Worm (Caenorhabditis elegans) whole organism, L2 larva: ENCODE data around the gene ndus-8.

Source experiments
- Y55F3AM.14 ChIP-seq: fragments of 200-800 bp; sonication (Bioruptor generic); optimal IDR thresholded peaks from 2 replicates; lab custom pipeline; 2018; ENCODE audit warnings: mild to moderate bottlenecking, missing genetic modification characterization, missing compliant biosample characterization
- alr-1 ChIP-seq: fragments of 150-350 bp; optimal IDR thresholded peaks from 2 replicates; lab custom pipeline; 2014; ENCODE audit warnings: missing biosample characterization, missing genetic modification characterization
- ceh-82 ChIP-seq: fragments of 150-350 bp; optimal IDR thresholded peaks from 2 replicates; lab custom pipeline; 2014; ENCODE audit warnings: missing biosample characterization, missing genetic modification characterization
- egl-27 ChIP-seq: sonication (generic microtip); optimal IDR thresholded peaks from 3 replicates; lab custom pipeline; 2017; ENCODE audit warnings: missing biosample characterization, missing genetic modification reagents, missing genetic modification characterization
- lin-11 ChIP-seq: fragments of 150-350 bp; sonication (generic microtip); optimal IDR thresholded peaks from 2 replicates; lab custom pipeline; 2014; ENCODE audit warnings: missing biosample characterization, missing genetic modification characterization, inconsistent platforms, mixed read lengths
- lin-39 ChIP-seq: fragments of 150-350 bp; optimal IDR thresholded peaks from 2 replicates; lab custom pipeline; 2014; ENCODE audit warnings: missing biosample characterization, missing genetic modification reagents, missing genetic modification characterization
- mab-5 ChIP-seq: fragments of 150-350 bp; optimal IDR thresholded peaks from 2 replicates; lab custom pipeline; 2014; ENCODE audit warnings: missing biosample characterization, missing genetic modification characterization
- nhr-129 ChIP-seq: fragments of 150-350 bp; optimal IDR thresholded peaks from 2 replicates; lab custom pipeline; 2014; ENCODE audit warnings: missing biosample characterization, missing genetic modification characterization
- nhr-23 ChIP-seq: fragments of 150-350 bp; optimal IDR thresholded peaks from 2 replicates; lab custom pipeline; 2014; ENCODE audit warnings: missing biosample characterization, missing genetic modification reagents, missing genetic modification characterization
- sma-3 ChIP-seq: sonication (generic microtip); optimal IDR thresholded peaks from 2 replicates; lab custom pipeline; 2016; ENCODE audit warnings: missing genetic modification reagents, missing genetic modification characterization, missing compliant biosample characterization
- snpc-4 ChIP-seq: fragments of 150-350 bp; optimal IDR thresholded peaks from 2 replicates; lab custom pipeline; 2014; ENCODE audit warnings: missing biosample characterization, missing genetic modification characterization
- unc-39 ChIP-seq: fragments of 150-350 bp; optimal IDR thresholded peaks from 2 replicates; lab custom pipeline; 2014; ENCODE audit warnings: missing biosample characterization, missing genetic modification characterization
- ztf-4 ChIP-seq: fragments of 150-350 bp; optimal IDR thresholded peaks from 2 replicates; lab custom pipeline; 2014; ENCODE audit warnings: missing biosample characterization, missing genetic modification characterization

- TF ChIP-seq nhr-23 (tag; lab: Kevin White, UChicago) (no peak), lin-39 (no peak), lin-11 (peak; percentile 43), egl-27 (tag; lab: Kevin White, UChicago) (no peak), snpc-4 (tag; lab: Kevin White, UChicago) (peak; percentile 99), unc-39 (tag; lab: Kevin White, UChicago) (no peak), ztf-4 (tag; lab: Kevin White, UChicago) (no peak), nhr-129 (tag; lab: Kevin White, UChicago) (peak; percentile 83), alr-1 (tag; lab: Kevin White, UChicago) (no peak), Y55F3AM.14 (GFP tag; lab: Kevin White, UChicago) (no peak), ceh-82 (tag; lab: Kevin White, UChicago) (no peak), sma-3 (GFP tag; lab: Kevin White, UChicago) (peak; percentile 34), mab-5 (no peak)
Observed at ce11 chrIII:7278491-7278890, 44.5 kb upstream of the ndus-8 start.
